Fruit fly (Drosophila melanogaster) Kc167 (cell line): ENCODE results near the gene ATPsynepsilonL.
A peak's percentile ranks its signal among the peaks of the same experiment; 100 is the strongest.

Experiments
- Myc ChIP-seq: fragments of >200 bp; optimal IDR thresholded peaks from 2 replicates; lab custom pipeline; 2017; ENCODE audit warnings: missing external identifiers
- Sin3A ChIP-seq: fragments of >200 bp; optimal IDR thresholded peaks from 2 replicates; lab custom pipeline; 2018; ENCODE audit warnings: missing external identifiers
- h ChIP-seq: fragments of >200 bp; optimal IDR thresholded peaks from 3 replicates; lab custom pipeline; 2018; ENCODE audit warnings: missing external identifiers
- insv ChIP-seq: fragments of >200 bp; optimal IDR thresholded peaks from 3 replicates; lab custom pipeline; 2018; ENCODE audit warnings: missing external identifiers
- psq ChIP-seq: fragments of >200 bp; optimal IDR thresholded peaks from 2 replicates; lab custom pipeline; 2017; ENCODE audit warnings: missing external identifiers
- ttk ChIP-seq: sonication (Bioruptor generic); optimal IDR thresholded peaks from 2 replicates; lab custom pipeline; 2017; ENCODE audit warnings: missing external identifiers

Gene ATPsynepsilonL

dm6 chr3R:10100498-10101196 is 20.9 kb upstream of the ATPsynepsilonL start:
- TF ChIP-seq psq (lab: Kevin White, UChicago) (no peak), Myc (no peak), insv (lab: Kevin White, UChicago) (no peak), Sin3A (no peak), h (lab: Kevin White, UChicago) (no peak), ttk (lab: Kevin White, UChicago) (no peak)

DNA sequence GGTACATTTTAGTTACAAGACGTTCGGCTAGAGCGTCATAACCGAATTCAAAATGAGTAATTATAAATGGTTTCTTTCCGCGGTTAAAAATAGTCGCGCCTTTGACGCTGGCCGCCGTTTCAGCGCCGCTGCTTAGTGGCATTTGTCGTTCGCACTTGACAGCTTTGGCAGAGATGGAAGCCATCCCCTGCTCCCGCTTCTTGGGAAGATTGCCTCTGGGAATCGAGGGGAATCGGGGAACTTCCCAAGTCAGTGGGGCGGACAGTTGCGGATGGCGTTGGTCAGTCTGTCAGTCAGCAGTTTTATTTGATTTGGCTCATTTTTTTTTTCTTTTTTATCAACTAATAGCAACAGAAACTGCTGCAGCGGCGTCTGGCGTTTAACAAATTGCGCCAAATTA is 14.8 kb upstream of the ATPsynepsilonL start:
- no peak for TF ChIP-seq Sin3A
- TF ChIP-seq ttk (lab: Kevin White, UChicago): no peak
- no peak for TF ChIP-seq psq (lab: Kevin White, UChicago)
- no peak for TF ChIP-seq Myc
- TF ChIP-seq insv (lab: Kevin White, UChicago): no peak

DNA sequence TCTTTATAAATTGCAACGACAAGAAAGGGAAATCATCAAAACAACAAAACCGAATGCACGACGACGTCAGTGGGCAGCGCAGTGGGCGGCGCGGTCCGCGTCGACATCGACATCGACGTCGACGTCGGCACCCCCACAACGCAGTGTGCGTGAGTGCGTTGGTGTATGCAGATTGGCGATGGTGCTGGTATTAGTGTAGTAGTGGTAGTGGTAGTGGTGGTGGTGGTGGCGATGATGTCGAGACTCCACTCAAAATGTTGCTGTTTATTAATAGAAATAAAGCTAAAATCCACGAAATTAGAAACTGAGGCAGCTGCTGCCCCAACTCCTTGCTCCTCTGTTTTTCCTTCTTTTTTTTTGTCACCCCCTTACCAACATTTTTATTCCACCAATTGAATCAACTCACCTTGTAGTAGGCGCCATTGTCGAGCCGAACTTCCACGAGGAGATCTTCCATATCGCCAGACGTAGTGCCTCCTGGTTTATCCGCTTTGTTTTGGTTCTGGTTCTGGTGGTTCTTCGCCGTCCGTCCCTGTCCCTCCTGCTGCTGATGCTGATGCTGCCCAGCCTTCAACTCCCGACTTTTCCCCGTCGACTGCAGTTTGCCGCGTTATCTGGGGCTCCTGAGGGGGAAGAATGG is 13.2 kb upstream of the ATPsynepsilonL start:
- no peak for TF ChIP-seq Sin3A
- TF ChIP-seq h (lab: Kevin White, UChicago): no peak
- no peak for TF ChIP-seq Myc
- no peak for TF ChIP-seq psq (lab: Kevin White, UChicago)
- TF ChIP-seq ttk (lab: Kevin White, UChicago): no peak
- no peak for TF ChIP-seq insv (lab: Kevin White, UChicago)

dm6 chr3R:10109212-10109880 is 12.2 kb upstream of the ATPsynepsilonL start:
- TF ChIP-seq insv (lab: Kevin White, UChicago): peak; percentile 79
- no peak for TF ChIP-seq Myc

DNA sequence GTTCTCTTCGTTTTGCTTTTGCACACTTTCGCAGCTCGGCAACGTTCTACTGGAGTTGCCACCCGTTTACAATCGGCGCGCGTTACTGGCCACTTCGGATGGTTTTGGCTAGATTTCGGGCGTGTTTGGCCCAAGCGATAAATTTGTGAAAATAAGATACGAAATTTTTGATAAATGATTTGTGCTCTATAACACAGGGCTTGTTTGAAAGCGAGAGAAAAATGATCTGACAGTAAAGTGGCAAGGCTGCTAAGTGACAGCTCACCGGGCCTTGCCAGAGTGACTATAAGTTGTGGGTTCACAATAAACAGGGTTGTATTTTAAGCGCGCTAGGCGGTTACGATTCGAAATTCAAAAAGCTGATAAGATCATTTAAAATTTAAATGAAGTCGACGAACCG is 11.6 kb upstream of the ATPsynepsilonL start, which contains the start of gene Fmr1:
TSS of gene Fmr1 (minus strand) at position 184 of the 400 bp plus-strand sequence.
- TF ChIP-seq Sin3A: no peak
- TF ChIP-seq psq (lab: Kevin White, UChicago): peak; percentile 68
- no peak for TF ChIP-seq h (lab: Kevin White, UChicago)
- no peak for TF ChIP-seq insv (lab: Kevin White, UChicago)
- no peak for TF ChIP-seq ttk (lab: Kevin White, UChicago)
- TF ChIP-seq Myc: no peak

- TF ChIP-seq h (lab: Kevin White, UChicago): no peak
- no peak for TF ChIP-seq Myc
- TF ChIP-seq Sin3A: no peak
- TF ChIP-seq psq (lab: Kevin White, UChicago): no peak
- TF ChIP-seq insv (lab: Kevin White, UChicago): no peak
Observed at dm6 chr3R:10111150-10111814, 10.3 kb upstream of the ATPsynepsilonL start.

dm6 chr3R:10111815-10112185 is 9.8 kb upstream of the ATPsynepsilonL start:
- TF ChIP-seq ttk (lab: Kevin White, UChicago) (no peak), insv (lab: Kevin White, UChicago) (no peak), psq (lab: Kevin White, UChicago) (no peak), Sin3A (no peak), Myc (no peak), h (lab: Kevin White, UChicago) (no peak)

dm6 chr3R:10112195-10112594 is 9.4 kb upstream of the ATPsynepsilonL start, which contains the start of gene CAH7:
Gene CAH7, plus strand, starts transcription at chr3R:10112237.
- TF ChIP-seq ttk (lab: Kevin White, UChicago) (no peak), h (lab: Kevin White, UChicago) (no peak), insv (lab: Kevin White, UChicago) (no peak), Myc (no peak), Sin3A (no peak), psq (lab: Kevin White, UChicago) (no peak)

dm6 chr3R:10113746-10114145 is 7.8 kb upstream of the ATPsynepsilonL start:
- TF ChIP-seq insv (lab: Kevin White, UChicago) (no peak), Sin3A (no peak), Myc (no peak), psq (lab: Kevin White, UChicago) (no peak), ttk (lab: Kevin White, UChicago) (no peak), h (lab: Kevin White, UChicago) (no peak)

DNA sequence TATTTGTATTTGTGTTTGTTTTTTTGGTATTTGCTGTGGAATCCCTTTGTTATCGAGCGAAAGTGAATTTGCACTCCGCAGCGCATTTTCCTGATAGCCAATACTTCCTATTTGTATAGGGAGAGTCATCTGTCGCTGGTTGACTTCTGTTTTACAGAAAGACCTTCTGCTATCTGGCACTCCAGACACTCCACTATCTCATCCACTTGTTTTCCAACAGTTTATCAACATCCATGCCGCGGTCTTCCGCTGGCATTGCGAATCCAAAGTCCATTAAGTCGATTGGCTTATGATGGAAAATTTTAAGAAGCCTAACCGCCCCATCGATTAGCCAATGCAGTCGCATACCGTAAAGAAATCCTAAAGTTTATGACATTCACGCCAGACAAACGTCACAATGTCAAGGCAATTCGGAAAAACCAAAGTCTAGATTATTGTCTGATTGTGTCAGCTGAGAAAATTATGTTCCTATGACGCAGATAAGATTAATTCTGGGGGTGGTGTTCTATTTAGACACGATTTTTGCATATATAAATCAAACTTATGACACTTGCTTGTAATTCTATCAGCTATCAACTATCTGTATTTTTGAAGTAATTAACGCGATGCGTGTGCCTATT is 6.5 kb upstream of the ATPsynepsilonL start:
- TF ChIP-seq h (lab: Kevin White, UChicago) (no peak), psq (lab: Kevin White, UChicago) (no peak), insv (lab: Kevin White, UChicago) (no peak), Sin3A (no peak), ttk (lab: Kevin White, UChicago) (no peak), Myc (no peak)

dm6 chr3R:10115797-10116196 is 5.8 kb upstream of the ATPsynepsilonL start:
- TF ChIP-seq insv (lab: Kevin White, UChicago) (no peak), ttk (lab: Kevin White, UChicago) (no peak), h (lab: Kevin White, UChicago) (no peak), psq (lab: Kevin White, UChicago) (no peak), Sin3A (no peak), Myc (no peak)
